Fruit fly (Drosophila melanogaster) whole organism, pupa: ENCODE measurements around the gene mRpS7.

Experiments
- CG10348 ChIP-seq: fragments of 200-800 bp; sonication (Bioruptor generic); IDR thresholded peaks from 2 replicates; pipeline ENCODE4 v1.3.6; 2022; ENCODE audit warnings: missing biosample characterization, missing genetic modification characterization
- CG12605 ChIP-seq: fragments of 200-800 bp; sonication (Bioruptor generic); IDR thresholded peaks from 2 replicates; pipeline ENCODE4 v1.3.6; 2022; ENCODE audit warnings: missing biosample characterization, missing genetic modification characterization
- CG13204 ChIP-seq: fragments of 200-800 bp; sonication (Bioruptor generic); optimal IDR thresholded peaks from 2 replicates; lab custom pipeline; 2018; ENCODE audit warnings: missing biosample characterization, mild to moderate bottlenecking, missing genetic modification characterization, moderate library complexity
- CG14655 ChIP-seq: fragments of 200-800 bp; sonication (Bioruptor generic); optimal IDR thresholded peaks from 3 replicates; lab custom pipeline; 2017; ENCODE audit warnings: mild to moderate bottlenecking, missing biosample characterization, missing genetic modification reagents, missing genetic modification characterization
- CG15710 ChIP-seq: fragments of 200-800 bp; sonication (Bioruptor generic); optimal IDR thresholded peaks from 2 replicates; lab custom pipeline; 2018; ENCODE audit warnings: missing biosample characterization, mild to moderate bottlenecking, missing genetic modification characterization, moderate library complexity
- CG17806 ChIP-seq: fragments of 200-800 bp; sonication (Bioruptor generic); optimal IDR thresholded peaks from 2 replicates; lab custom pipeline; 2018; ENCODE audit warnings: missing biosample characterization, mild to moderate bottlenecking, missing genetic modification characterization, moderate library complexity
- CG32121 ChIP-seq: fragments of 200-800 bp; sonication (Bioruptor generic); IDR thresholded peaks from 2 replicates; pipeline ENCODE4 v1.3.6; 2022; ENCODE audit warnings: missing biosample characterization, missing genetic modification characterization
- CG34367 ChIP-seq: fragments of 200-800 bp; sonication (Bioruptor generic); optimal IDR thresholded peaks from 2 replicates; lab custom pipeline; 2018; ENCODE audit warnings: missing biosample characterization, mild to moderate bottlenecking, missing genetic modification characterization
- CG4496 ChIP-seq: fragments of 200-800 bp; sonication (Bioruptor generic); IDR thresholded peaks from 3 replicates; pipeline ENCODE4 v1.3.6; 2022; ENCODE audit warnings: missing biosample characterization, missing genetic modification characterization
- CG8159 ChIP-seq: fragments of 200-800 bp; sonication (Bioruptor generic); optimal IDR thresholded peaks from 3 replicates; lab custom pipeline; 2018; ENCODE audit warnings: missing biosample characterization, mild to moderate bottlenecking, missing genetic modification characterization, moderate library complexity
- CG8301 ChIP-seq: fragments of 200-800 bp; sonication (Bioruptor generic); optimal IDR thresholded peaks from 2 replicates; lab custom pipeline; 2018; ENCODE audit warnings: missing biosample characterization, mild to moderate bottlenecking, missing genetic modification characterization
- CG9948 ChIP-seq: fragments of 200-800 bp; sonication (Bioruptor generic); optimal IDR thresholded peaks from 2 replicates; lab custom pipeline; 2018; ENCODE audit warnings: missing biosample characterization, mild to moderate bottlenecking, missing genetic modification characterization, moderate library complexity
- D1 ChIP-seq: fragments of 200-800 bp; sonication (Bioruptor generic); optimal IDR thresholded peaks from 2 replicates; lab custom pipeline; 2018; ENCODE audit warnings: missing biosample characterization, mild to moderate bottlenecking, missing genetic modification characterization, moderate library complexity
- EcR ChIP-seq: fragments of 200-800 bp; sonication (Bioruptor generic); optimal IDR thresholded peaks from 3 replicates; lab custom pipeline; 2019; ENCODE audit warnings: missing biosample characterization, missing genetic modification characterization, mild to moderate bottlenecking, moderate library complexity, missing genetic modification reagents
- Ets98B ChIP-seq: fragments of 200-800 bp; sonication (Bioruptor generic); IDR thresholded peaks from 2 replicates; pipeline ENCODE4 v1.3.6; 2022; ENCODE audit warnings: missing biosample characterization, missing genetic modification characterization
- Pif1A ChIP-seq: fragments of 200-800 bp; sonication (Bioruptor generic); optimal IDR thresholded peaks from 3 replicates; lab custom pipeline; 2016; ENCODE audit warnings: missing biosample characterization, missing genetic modification characterization
- Pif1B ChIP-seq: fragments of 200-800 bp; sonication (Bioruptor generic); optimal IDR thresholded peaks from 3 replicates; lab custom pipeline; 2016; ENCODE audit warnings: missing biosample characterization, missing genetic modification characterization
- Snoo ChIP-seq: fragments of 200-800 bp; sonication (Bioruptor generic); optimal IDR thresholded peaks from 3 replicates; lab custom pipeline; 2017; ENCODE audit warnings: missing biosample characterization, mild to moderate bottlenecking, missing genetic modification characterization, inconsistent platforms
- fd96Ca ChIP-seq: fragments of 200-800 bp; sonication (Bioruptor generic); IDR thresholded peaks from 3 replicates; pipeline ENCODE4 v1.3.6; 2022; ENCODE audit warnings: missing biosample characterization, missing genetic modification characterization
- gl ChIP-seq: fragments of 200-800 bp; sonication (Bioruptor generic); optimal IDR thresholded peaks from 2 replicates; lab custom pipeline; 2018; ENCODE audit warnings: missing biosample characterization, mild to moderate bottlenecking, missing genetic modification characterization
- rn ChIP-seq: fragments of 200-800 bp; sonication (Bioruptor generic); IDR thresholded peaks from 2 replicates; pipeline ENCODE4 v1.3.6; 2022; ENCODE audit warnings: missing biosample characterization, missing genetic modification characterization

mRpS7 gene

DNA sequence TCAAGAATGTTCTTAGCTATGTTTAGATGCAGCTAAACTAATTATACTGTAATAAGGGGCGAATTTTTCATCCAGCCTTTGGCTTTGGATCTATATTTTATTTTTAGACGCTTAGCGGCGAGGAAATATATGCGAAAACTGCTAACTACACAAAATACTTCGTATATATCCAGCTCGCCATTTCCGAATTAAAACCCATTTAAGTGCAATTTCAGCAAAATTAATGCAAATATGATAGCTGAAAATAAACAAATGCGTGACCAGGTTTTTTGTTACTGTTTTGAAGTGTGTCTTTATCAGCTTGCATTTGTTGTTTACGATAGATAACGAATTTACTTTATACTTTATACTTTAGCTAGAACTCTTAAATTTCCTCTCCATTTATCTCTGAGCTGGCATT is 8.6 kb downstream of the mRpS7 start:
- TF ChIP-seq Pif1A (no peak), CG4496 (no peak), CG9948 (tag; lab: Kevin White, UChicago) (no peak), CG12605 (GFP tag; lab: Robert Waterston, UW) (no peak), EcR (GFP tag; lab: Kevin White, UChicago) (no peak), gl (no peak), CG10348 (GFP tag; lab: Robert Waterston, UW) (no peak), CG34367 (tag; lab: Kevin White, UChicago) (no peak), CG14655 (GFP tag; lab: Kevin White, UChicago) (no peak), Ets98B (GFP tag; lab: Robert Waterston, UW) (no peak), Snoo (tag; lab: Kevin White, UChicago) (no peak), CG32121 (no peak), CG13204 (GFP tag; lab: Kevin White, UChicago) (no peak), rn (GFP tag; lab: Robert Waterston, UW) (no peak), CG8159 (no peak), CG15710 (no peak)

- TF ChIP-seq EcR (GFP tag; lab: Kevin White, UChicago) (peak; percentile 20), Pif1A (no peak), CG32121 (no peak), CG15710 (no peak), rn (GFP tag; lab: Robert Waterston, UW) (no peak)
Observed at dm6 chr2L:10395642-10396487, 9.4 kb downstream of the mRpS7 start, which contains the start of gene Mdh1. Gene Mdh1 (minus strand): TSS chr2L:10396332.

DNA sequence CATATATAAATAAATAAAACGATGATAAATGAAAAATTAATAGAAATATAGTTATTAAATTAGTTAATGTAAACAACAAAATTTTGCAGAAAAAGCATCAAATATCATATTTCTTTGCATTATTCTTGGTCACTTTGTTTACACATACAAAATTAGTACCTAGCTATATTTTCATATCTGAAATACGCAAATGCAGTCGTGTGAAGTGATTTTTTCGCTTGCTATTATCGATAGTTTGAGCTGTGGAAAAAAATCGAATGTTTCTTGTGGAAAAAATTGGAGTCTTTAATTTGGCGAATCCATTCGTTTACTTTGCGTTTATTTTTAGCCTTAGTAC is 10.0 kb downstream of the mRpS7 start, which contains the start of gene Cnot4:
Gene Cnot4, plus strand, starts transcription at position 229 of the 337 bp plus-strand sequence.
- TF ChIP-seq CG12605 (GFP tag; lab: Robert Waterston, UW): no peak
- TF ChIP-seq CG13204 (GFP tag; lab: Kevin White, UChicago): no peak
- TF ChIP-seq CG34367 (tag; lab: Kevin White, UChicago): no peak
- TF ChIP-seq CG9948 (tag; lab: Kevin White, UChicago): no peak

- TF ChIP-seq CG13204 (GFP tag; lab: Kevin White, UChicago): no peak
- no peak for TF ChIP-seq CG4496
- TF ChIP-seq CG17806 (tag; lab: Kevin White, UChicago): no peak
- TF ChIP-seq CG32121: no peak
- no peak for TF ChIP-seq Pif1A
- no peak for TF ChIP-seq CG14655 (GFP tag; lab: Kevin White, UChicago)
- TF ChIP-seq Pif1B (GFP tag; lab: Kevin White, UChicago): peak; percentile 28
- TF ChIP-seq CG12605 (GFP tag; lab: Robert Waterston, UW): no peak
- TF ChIP-seq CG8301 (tag; lab: Kevin White, UChicago): no peak
- no peak for TF ChIP-seq rn (GFP tag; lab: Robert Waterston, UW)
- TF ChIP-seq CG10348 (GFP tag; lab: Robert Waterston, UW): no peak
- TF ChIP-seq fd96Ca: no peak
- no peak for TF ChIP-seq Ets98B (GFP tag; lab: Robert Waterston, UW)
- TF ChIP-seq EcR (GFP tag; lab: Kevin White, UChicago): peak; percentile 41
Observed at dm6 chr2L:10396877-10397587, 10.6 kb downstream of the mRpS7 start.

DNA sequence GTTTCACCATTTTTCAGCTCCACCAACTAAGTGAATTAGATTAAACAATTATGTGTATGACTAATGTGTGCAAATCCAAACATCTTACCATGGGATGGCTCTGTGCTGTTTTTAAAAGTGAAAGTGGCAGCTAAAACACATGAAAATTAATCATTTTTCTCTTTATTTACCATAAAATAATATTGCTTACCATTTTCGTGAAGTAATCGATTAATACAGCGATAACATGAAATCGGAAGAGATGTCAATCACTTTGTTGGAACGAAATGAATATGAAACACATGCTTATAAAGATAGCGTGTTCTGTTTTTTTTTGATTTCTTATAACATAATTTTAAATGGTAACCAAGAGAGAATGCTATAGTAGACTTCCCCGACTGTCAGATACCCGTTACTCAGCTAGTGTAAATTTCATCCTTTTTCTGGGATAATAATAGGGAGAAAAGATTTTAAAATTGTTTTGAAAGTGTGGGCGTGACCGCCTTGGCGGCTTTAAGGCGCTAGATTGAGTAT is 17.4 kb downstream of the mRpS7 start:
- no peak for TF ChIP-seq CG4496
- no peak for TF ChIP-seq CG9948 (tag; lab: Kevin White, UChicago)
- no peak for TF ChIP-seq Ets98B (GFP tag; lab: Robert Waterston, UW)
- no peak for TF ChIP-seq fd96Ca
- no peak for TF ChIP-seq CG17806 (tag; lab: Kevin White, UChicago)
- TF ChIP-seq CG32121: no peak
- TF ChIP-seq gl: no peak
- no peak for TF ChIP-seq CG34367 (tag; lab: Kevin White, UChicago)
- TF ChIP-seq Pif1B (GFP tag; lab: Kevin White, UChicago): no peak
- no peak for TF ChIP-seq Pif1A
- no peak for TF ChIP-seq CG12605 (GFP tag; lab: Robert Waterston, UW)
- TF ChIP-seq EcR (GFP tag; lab: Kevin White, UChicago): no peak
- no peak for TF ChIP-seq D1 (tag; lab: Kevin White, UChicago)
- TF ChIP-seq CG8301 (tag; lab: Kevin White, UChicago): no peak
- no peak for TF ChIP-seq CG15710
- no peak for TF ChIP-seq CG8159
- no peak for TF ChIP-seq CG10348 (GFP tag; lab: Robert Waterston, UW)
- TF ChIP-seq, all 21 proteins: peak for 0

DNA sequence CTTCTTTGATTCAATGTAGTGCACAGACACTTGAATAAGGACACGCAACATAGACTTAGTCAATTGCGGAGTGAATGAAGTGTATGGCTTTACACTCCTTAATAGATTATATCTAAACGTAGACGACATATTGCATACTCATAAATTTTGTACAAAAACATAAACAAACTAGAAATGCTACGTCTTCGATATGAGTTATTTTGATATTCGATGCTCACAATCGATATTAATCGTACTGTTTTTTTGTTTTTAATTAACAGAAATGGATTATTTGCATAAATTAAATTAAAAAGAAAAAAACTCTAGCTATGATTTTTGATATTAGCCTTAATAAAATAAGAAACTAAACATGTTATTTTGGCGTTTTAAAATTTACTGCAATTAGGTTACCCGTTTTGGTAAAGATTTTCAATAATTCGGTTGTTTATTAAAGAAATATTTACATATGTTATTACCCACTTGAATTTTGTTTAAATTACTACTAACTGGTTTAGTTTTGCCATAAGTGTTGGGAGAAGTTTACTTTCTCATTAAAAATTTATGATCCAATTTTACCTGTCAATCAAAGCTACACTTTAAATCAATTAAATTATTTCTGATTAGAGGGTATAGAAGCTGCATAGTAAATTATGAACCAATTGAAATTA is 18.7 kb downstream of the mRpS7 start, which contains the start of the genes CG17768, LSm-4 and Ir31a:
Gene CG17768, minus strand, starts transcription at position 196 of the 647 bp plus-strand sequence.
Gene LSm-4, minus strand, starts transcription at position 196 of the 647 bp plus-strand sequence.
Gene Ir31a, plus strand, starts transcription at position 558 of the 647 bp plus-strand sequence.
- TF ChIP-seq CG14655 (GFP tag; lab: Kevin White, UChicago) (no peak), gl (no peak), CG15710 (no peak), Pif1B (GFP tag; lab: Kevin White, UChicago) (no peak), Pif1A (no peak), EcR (GFP tag; lab: Kevin White, UChicago) (no peak), CG34367 (tag; lab: Kevin White, UChicago) (no peak), CG32121 (no peak), CG12605 (GFP tag; lab: Robert Waterston, UW) (no peak), D1 (tag; lab: Kevin White, UChicago) (no peak)
